Fruit fly (Drosophila melanogaster): ENCODE measurements around the gene slx1.

Gene slx1

dm6 chr3R:4649126-4649811 lies 7.5 kb downstream of the slx1 start, which contains the start of gene Karybeta3:
Karybeta3 (plus strand) TSS chr3R:4649176.
- peak; percentile 76 for TF ChIP-seq ovo (GFP tag; optimal IDR thresholded peaks at IDR 0.05)
- TF ChIP-seq CG7101 (tag; optimal IDR thresholded peaks at IDR 0.05), result peak; percentile 79
- TF ChIP-seq cnc (optimal IDR thresholded peaks at IDR 0.05), result no peak
- TF ChIP-seq CG33017 (tag; optimal IDR thresholded peaks at IDR 0.05), result peak; percentile 80
- TF ChIP-seq CG5204 (GFP tag; optimal IDR thresholded peaks at IDR 0.05), result peak; percentile 78
- TF ChIP-seq toe (GFP tag; optimal IDR thresholded peaks at IDR 0.05), result peak; percentile 83
- peak; percentile 75 for TF ChIP-seq bab1 (GFP tag; optimal IDR thresholded peaks at IDR 0.05)
- TF ChIP-seq kay (GFP tag; ENCODE audit: borderline replicate concordance), result no peak
- TF ChIP-seq tj (GFP tag; optimal IDR thresholded peaks at IDR 0.05), result peak; percentile 57
- TF ChIP-seq CG7045 (GFP tag; optimal IDR thresholded peaks at IDR 0.05), result peak; percentile 68
- peak; percentile 83 for TF ChIP-seq Crg-1 (GFP tag; optimal IDR thresholded peaks at IDR 0.05)
- TF ChIP-seq CG12768 (GFP tag; optimal IDR thresholded peaks at IDR 0.05), result peak; percentile 87
- peak; percentile 91 for TF ChIP-seq CG11617 (GFP tag; optimal IDR thresholded peaks at IDR 0.05)
- no peak for TF ChIP-seq Clk (GFP tag; optimal IDR thresholded peaks at IDR 0.05)
- peak; percentile 99 for TF ChIP-seq CG14711 (tag; optimal IDR thresholded peaks at IDR 0.05)
- peak; percentile 35 for TF ChIP-seq cic (GFP tag; optimal IDR thresholded peaks at IDR 0.05)
- TF ChIP-seq Hr96 (GFP tag; optimal IDR thresholded peaks at IDR 0.05), result peak; percentile 86
- TF ChIP-seq pad (GFP tag; optimal IDR thresholded peaks at IDR 0.05), result peak; percentile 24
- TF ChIP-seq Mnt (GFP tag; optimal IDR thresholded peaks at IDR 0.05), result peak; percentile 86
- peak; percentile 81 for TF ChIP-seq CG1620 (GFP tag; optimal IDR thresholded peaks at IDR 0.05)

dm6 chr3R:4649880-4650493 lies 8.2 kb downstream of the slx1 start:
- no peak for TF ChIP-seq bab1 (GFP tag; optimal IDR thresholded peaks at IDR 0.05)
- TF ChIP-seq kay (GFP tag; ENCODE audit: borderline replicate concordance), result peak; percentile 40
- no peak for TF ChIP-seq ovo (GFP tag; optimal IDR thresholded peaks at IDR 0.05)
- TF ChIP-seq Crg-1 (GFP tag; optimal IDR thresholded peaks at IDR 0.05), result no peak
- TF ChIP-seq CG11617 (GFP tag; optimal IDR thresholded peaks at IDR 0.05), result no peak
- TF ChIP-seq Hr96 (GFP tag; optimal IDR thresholded peaks at IDR 0.05), result no peak
- TF ChIP-seq tj (GFP tag; optimal IDR thresholded peaks at IDR 0.05), result peak; percentile 5
- no peak for TF ChIP-seq CG33017 (tag; optimal IDR thresholded peaks at IDR 0.05)
- TF ChIP-seq CG7045 (GFP tag; optimal IDR thresholded peaks at IDR 0.05), result no peak
- TF ChIP-seq CG14711 (tag; optimal IDR thresholded peaks at IDR 0.05), result no peak
- TF ChIP-seq cic (GFP tag; optimal IDR thresholded peaks at IDR 0.05), result peak; percentile 40
- no peak for TF ChIP-seq CG1620 (GFP tag; optimal IDR thresholded peaks at IDR 0.05)
- TF ChIP-seq toe (GFP tag; optimal IDR thresholded peaks at IDR 0.05), result no peak
- TF ChIP-seq pad (GFP tag; optimal IDR thresholded peaks at IDR 0.05), result no peak
- peak; percentile 86 for TF ChIP-seq Mnt (GFP tag; optimal IDR thresholded peaks at IDR 0.05)
- TF ChIP-seq CG5204 (GFP tag; optimal IDR thresholded peaks at IDR 0.05), result no peak
- TF ChIP-seq CG12768 (GFP tag; optimal IDR thresholded peaks at IDR 0.05), result no peak
- TF ChIP-seq cnc (optimal IDR thresholded peaks at IDR 0.05), result no peak
- TF ChIP-seq Clk (GFP tag; optimal IDR thresholded peaks at IDR 0.05), result no peak

dm6 chr3R:4654557-4655273 lies 13.0 kb downstream of the slx1 start, which contains the start of gene spartin:
spartin (plus strand) TSS chr3R:4654800.
- TF ChIP-seq CG7045 (GFP tag; optimal IDR thresholded peaks at IDR 0.05) (no peak), CG14711 (tag; optimal IDR thresholded peaks at IDR 0.05) (peak; percentile 98), cic (GFP tag; optimal IDR thresholded peaks at IDR 0.05) (peak; percentile 45), CG11617 (GFP tag; optimal IDR thresholded peaks at IDR 0.05) (peak; percentile 56), CG12768 (GFP tag; optimal IDR thresholded peaks at IDR 0.05) (peak; percentile 90), CG33017 (tag; optimal IDR thresholded peaks at IDR 0.05) (peak; percentile 42), Clk (GFP tag; optimal IDR thresholded peaks at IDR 0.05) (no peak), bab1 (GFP tag; optimal IDR thresholded peaks at IDR 0.05) (peak; percentile 37), ovo (GFP tag; optimal IDR thresholded peaks at IDR 0.05) (no peak), Crg-1 (GFP tag; optimal IDR thresholded peaks at IDR 0.05) (no peak), tj (GFP tag; optimal IDR thresholded peaks at IDR 0.05) (no peak), toe (GFP tag; optimal IDR thresholded peaks at IDR 0.05) (peak; percentile 52), CG7101 (tag; optimal IDR thresholded peaks at IDR 0.05) (peak; percentile 25), Hr96 (GFP tag; optimal IDR thresholded peaks at IDR 0.05) (no peak), CG1620 (GFP tag; optimal IDR thresholded peaks at IDR 0.05) (peak; percentile 41), kay (GFP tag; ENCODE audit: borderline replicate concordance) (peak; percentile 97), cnc (optimal IDR thresholded peaks at IDR 0.05) (no peak), CG5204 (GFP tag; optimal IDR thresholded peaks at IDR 0.05) (no peak), pad (GFP tag; optimal IDR thresholded peaks at IDR 0.05) (no peak), Mnt (GFP tag; optimal IDR thresholded peaks at IDR 0.05) (peak; percentile 37)

dm6 chr3R:4658991-4659933 lies 17.5 kb downstream of the slx1 start, which contains the start of gene smash:
smash (plus strand) TSS chr3R:4659579.
- TF ChIP-seq Crg-1 (GFP tag; optimal IDR thresholded peaks at IDR 0.05), result no peak
- TF ChIP-seq CG14711 (tag; optimal IDR thresholded peaks at IDR 0.05), result peak; percentile 15
- TF ChIP-seq Clk (GFP tag; optimal IDR thresholded peaks at IDR 0.05), result no peak
- TF ChIP-seq CG33017 (tag; optimal IDR thresholded peaks at IDR 0.05), result peak; percentile 29
- TF ChIP-seq toe (GFP tag; optimal IDR thresholded peaks at IDR 0.05), result no peak
- peak; percentile 71 for TF ChIP-seq pad (GFP tag; optimal IDR thresholded peaks at IDR 0.05)
- peak; percentile 52 for TF ChIP-seq CG7101 (tag; optimal IDR thresholded peaks at IDR 0.05)
- TF ChIP-seq bab1 (GFP tag; optimal IDR thresholded peaks at IDR 0.05), result peak; percentile 74
- peak; percentile 82 for TF ChIP-seq cic (GFP tag; optimal IDR thresholded peaks at IDR 0.05)
- TF ChIP-seq CG5204 (GFP tag; optimal IDR thresholded peaks at IDR 0.05), result no peak
- peak; percentile 54 for TF ChIP-seq CG1620 (GFP tag; optimal IDR thresholded peaks at IDR 0.05)
- TF ChIP-seq cnc (optimal IDR thresholded peaks at IDR 0.05), result no peak
- TF ChIP-seq tj (GFP tag; optimal IDR thresholded peaks at IDR 0.05), result peak; percentile 67
- TF ChIP-seq ovo (GFP tag; optimal IDR thresholded peaks at IDR 0.05), result no peak
- peak; percentile 82 for TF ChIP-seq Mnt (GFP tag; optimal IDR thresholded peaks at IDR 0.05)
- peak; percentile 77 for TF ChIP-seq CG12768 (GFP tag; optimal IDR thresholded peaks at IDR 0.05)
- TF ChIP-seq CG7045 (GFP tag; optimal IDR thresholded peaks at IDR 0.05), result peak; percentile 57
- TF ChIP-seq Hr96 (GFP tag; optimal IDR thresholded peaks at IDR 0.05), result no peak
- peak; percentile 80 for TF ChIP-seq CG11617 (GFP tag; optimal IDR thresholded peaks at IDR 0.05)
- TF ChIP-seq kay (GFP tag; ENCODE audit: borderline replicate concordance), result peak; percentile 40

All from whole organism, adult.